Fruit fly (Drosophila melanogaster) whole organism, embryonic: ENCODE results near the gene GC.

ENCODE experiments used
- Asciz ChIP-seq: fragments of 200-800 bp; sonication (Bioruptor generic); optimal IDR thresholded peaks from 2 replicates; lab custom pipeline; 2017; ENCODE audit warnings: missing biosample characterization, mild to moderate bottlenecking, missing genetic modification characterization, missing genetic modification reagents
- Atf3 ChIP-seq: fragments of 200-800 bp; sonication (Bioruptor generic); optimal IDR thresholded peaks from 3 replicates; lab custom pipeline; 2016; ENCODE audit warnings: missing biosample characterization, missing genetic modification characterization
- Bteb2 ChIP-seq: fragments of 200-800 bp; sonication (Bioruptor generic); optimal IDR thresholded peaks from 2 replicates; lab custom pipeline; 2016; ENCODE audit warnings: missing biosample characterization, missing genetic modification characterization
- CG10209 ChIP-seq: fragments of 200-800 bp; sonication (Bioruptor generic); optimal IDR thresholded peaks from 3 replicates; lab custom pipeline; 2017; ENCODE audit warnings: missing biosample characterization, mild to moderate bottlenecking, missing genetic modification characterization, missing genetic modification reagents
- CG10321 ChIP-seq: fragments of 200-800 bp; sonication (Bioruptor generic); IDR thresholded peaks from 2 replicates; pipeline ENCODE4 v1.3.6; 2022; ENCODE audit warnings: missing biosample characterization, missing genetic modification characterization
- CG11247 ChIP-seq: fragments of 200-800 bp; sonication (Bioruptor generic); IDR thresholded peaks from 2 replicates; pipeline ENCODE4 v1.3.6; 2022; ENCODE audit warnings: missing biosample characterization, missing genetic modification characterization
- CG12769 ChIP-seq: fragments of 200-800 bp; sonication (Bioruptor generic); optimal IDR thresholded peaks from 2 replicates; lab custom pipeline; 2019; ENCODE audit warnings: missing biosample characterization, mild to moderate bottlenecking, missing genetic modification characterization, moderate library complexity
- CG13894 ChIP-seq: fragments of 200-800 bp; sonication (Bioruptor generic); optimal IDR thresholded peaks from 3 replicates; lab custom pipeline; 2018; ENCODE audit warnings: missing biosample characterization, mild to moderate bottlenecking, missing genetic modification characterization, moderate library complexity
- CG15479 ChIP-seq: fragments of 200-800 bp; sonication (Bioruptor generic); optimal IDR thresholded peaks from 3 replicates; lab custom pipeline; 2019; ENCODE audit warnings: missing biosample characterization, mild to moderate bottlenecking, missing genetic modification characterization, moderate library complexity
- CG16863 ChIP-seq: fragments of 200-800 bp; sonication (Bioruptor generic); optimal IDR thresholded peaks from 3 replicates; lab custom pipeline; 2016; ENCODE audit warnings: missing biosample characterization, missing genetic modification characterization
- CG18764 ChIP-seq: fragments of 200-800 bp; sonication (Bioruptor generic); optimal IDR thresholded peaks from 3 replicates; lab custom pipeline; 2016; ENCODE audit warnings: missing biosample characterization, missing genetic modification characterization
- CG2889 ChIP-seq: fragments of 200-800 bp; sonication (Bioruptor generic); IDR thresholded peaks from 3 replicates; pipeline ENCODE4 v1.3.6; 2022; ENCODE audit warnings: missing biosample characterization, missing genetic modification characterization
- CG3163 ChIP-seq: fragments of 200-800 bp; sonication (Bioruptor generic); optimal IDR thresholded peaks from 3 replicates; lab custom pipeline; 2016; ENCODE audit warnings: missing biosample characterization, missing genetic modification characterization
- CG32772 ChIP-seq: fragments of 200-800 bp; sonication (Bioruptor generic); IDR thresholded peaks from 2 replicates; pipeline ENCODE4 v1.3.6; 2022; ENCODE audit warnings: missing biosample characterization, missing genetic modification characterization
- CG33557 ChIP-seq: fragments of 200-800 bp; sonication (Bioruptor generic); optimal IDR thresholded peaks from 2 replicates; lab custom pipeline; 2019; ENCODE audit warnings: missing biosample characterization, mild to moderate bottlenecking, missing genetic modification characterization, moderate library complexity
- CG4730 ChIP-seq: fragments of 200-800 bp; sonication (Bioruptor generic); IDR thresholded peaks from 2 replicates; pipeline ENCODE4 v1.3.6; 2022; ENCODE audit warnings: missing biosample characterization, missing genetic modification characterization
- CG6254 ChIP-seq: fragments of 200-800 bp; sonication (Bioruptor generic); optimal IDR thresholded peaks from 3 replicates; lab custom pipeline; 2017; ENCODE audit warnings: mild to moderate bottlenecking, missing biosample characterization, missing genetic modification reagents, missing genetic modification characterization
- CG7271 ChIP-seq: fragments of 200-800 bp; sonication (Bioruptor generic); optimal IDR thresholded peaks from 2 replicates; lab custom pipeline; 2018; ENCODE audit warnings: missing biosample characterization, mild to moderate bottlenecking, missing genetic modification characterization, moderate library complexity
- CG7963 ChIP-seq: fragments of 200-800 bp; sonication (Bioruptor generic); IDR thresholded peaks from 3 replicates; pipeline ENCODE4 v1.3.6; 2022; ENCODE audit warnings: missing biosample characterization, missing genetic modification characterization; ENCODE audit not compliant: partially characterized antibody
- CG8281 ChIP-seq: fragments of 200-800 bp; sonication (Bioruptor generic); optimal IDR thresholded peaks from 2 replicates; lab custom pipeline; 2018; ENCODE audit warnings: missing biosample characterization, mild to moderate bottlenecking, missing genetic modification characterization, moderate library complexity
- CG8290 ChIP-seq, 3 experiments: fragments of 200-800 bp; sonication (Bioruptor generic); optimal IDR thresholded peaks; 2 replicates each; lab custom pipeline; 2016 to 2019; ENCODE audit warnings: missing biosample characterization in 3 of 3, missing genetic modification characterization in 3 of 3, mild to moderate bottlenecking in 2 of 3, moderate library complexity in 1 of 3
- CG9932 ChIP-seq: fragments of 200-800 bp; sonication (Bioruptor generic); IDR thresholded peaks from 2 replicates; pipeline ENCODE4 v1.3.6; 2022; ENCODE audit warnings: missing biosample characterization, missing genetic modification characterization
- D19B ChIP-seq: fragments of 200-800 bp; sonication (Bioruptor generic); optimal IDR thresholded peaks from 2 replicates; lab custom pipeline; 2017; ENCODE audit warnings: missing biosample characterization, mild to moderate bottlenecking, missing genetic modification characterization
- Dbx ChIP-seq: fragments of 200-800 bp; sonication (Bioruptor generic); IDR thresholded peaks from 3 replicates; pipeline ENCODE4 v1.3.6; 2022; ENCODE audit warnings: missing biosample characterization, missing genetic modification characterization
- Dll ChIP-seq: fragments of 200-800 bp; sonication (Bioruptor generic); IDR thresholded peaks from 4 replicates; pipeline ENCODE4 v1.3.6; 2022; ENCODE audit warnings: missing biosample characterization, missing genetic modification characterization; ENCODE audit not compliant: partially characterized antibody
- Lhr ChIP-seq: fragments of 200-800 bp; sonication (Bioruptor generic); optimal IDR thresholded peaks from 3 replicates; lab custom pipeline; 2017; ENCODE audit warnings: mild to moderate bottlenecking, missing biosample characterization, missing genetic modification reagents, missing genetic modification characterization
- Mad ChIP-seq: fragments of 200-800 bp; sonication (Bioruptor generic); optimal IDR thresholded peaks from 2 replicates; lab custom pipeline; 2016; ENCODE audit warnings: missing biosample characterization, missing genetic modification characterization
- NC2β ChIP-seq: fragments of 200-800 bp; sonication (Bioruptor generic); optimal IDR thresholded peaks from 2 replicates; lab custom pipeline; 2016; ENCODE audit warnings: missing biosample characterization, missing genetic modification characterization
- btn ChIP-seq: fragments of 200-800 bp; sonication (Bioruptor generic); optimal IDR thresholded peaks from 2 replicates; lab custom pipeline; 2016; ENCODE audit warnings: missing biosample characterization, missing genetic modification characterization
- fd102C ChIP-seq: fragments of 200-800 bp; sonication (Bioruptor generic); optimal IDR thresholded peaks from 2 replicates; lab custom pipeline; 2018; ENCODE audit warnings: missing biosample characterization, mild to moderate bottlenecking, missing genetic modification characterization, moderate library complexity
- gfzf ChIP-seq: fragments of 200-800 bp; sonication (Bioruptor generic); optimal IDR thresholded peaks from 2 replicates; lab custom pipeline; 2016; ENCODE audit warnings: missing biosample characterization, mild to moderate bottlenecking, missing genetic modification characterization, moderate library complexity
- grau ChIP-seq: fragments of 200-800 bp; optimal IDR thresholded peaks from 3 replicates; lab custom pipeline; 2019; ENCODE audit warnings: missing biosample characterization, mild to moderate bottlenecking, missing genetic modification characterization, moderate library complexity
- gsb-n ChIP-seq: fragments of 200-800 bp; sonication (Bioruptor generic); optimal IDR thresholded peaks from 3 replicates; lab custom pipeline; 2018; ENCODE audit warnings: missing biosample characterization, mild to moderate bottlenecking, missing genetic modification characterization
- jumu ChIP-seq: fragments of 200-800 bp; sonication (Bioruptor generic); optimal IDR thresholded peaks from 3 replicates; lab custom pipeline; 2016; ENCODE audit warnings: missing biosample characterization, missing genetic modification characterization
- kah ChIP-seq: fragments of 200-800 bp; sonication (Bioruptor generic); optimal IDR thresholded peaks from 2 replicates; lab custom pipeline; 2018; ENCODE audit warnings: missing biosample characterization, mild to moderate bottlenecking, missing genetic modification characterization
- klu ChIP-seq: fragments of 200-800 bp; sonication (Bioruptor generic); IDR thresholded peaks from 2 replicates; pipeline ENCODE4 v1.3.6; 2022; ENCODE audit warnings: missing biosample characterization, missing genetic modification characterization
- lola ChIP-seq, 3 experiments: fragments of >200 bp in 2 of 3; fragments of 200-800 bp in 1 of 3; sonication (Bioruptor generic) in 1 of 3; optimal IDR thresholded peaks; 2 replicates each; lab custom pipeline; 2017 to 2019; ENCODE audit warnings: missing biosample characterization in 3 of 3, missing genetic modification characterization in 3 of 3, mild to moderate bottlenecking in 1 of 3, moderate library complexity in 1 of 3
- nom ChIP-seq: fragments of 200-800 bp; sonication (Bioruptor generic); optimal IDR thresholded peaks from 2 replicates; lab custom pipeline; 2017; ENCODE audit warnings: missing biosample characterization, missing genetic modification characterization, mild to moderate bottlenecking, moderate library complexity, missing genetic modification reagents
- otp ChIP-seq: fragments of 200-800 bp; sonication (Bioruptor generic); IDR thresholded peaks from 3 replicates; pipeline ENCODE4, ENCODE4 v1.3.6; 2022; ENCODE audit warnings: missing biosample characterization, missing genetic modification characterization
- row ChIP-seq: fragments of 200-800 bp; sonication (Bioruptor generic); IDR thresholded peaks from 3 replicates; pipeline ENCODE4 v1.3.6; 2022; ENCODE audit warnings: missing biosample characterization, missing genetic modification characterization
- sc ChIP-seq, 3 experiments: fragments of >200 bp in 2 of 3; fragments of 200-800 bp in 1 of 3; sonication (Bioruptor generic) in 1 of 3; optimal IDR thresholded peaks; 2 replicates in 2 of 3; 3 replicates in 1 of 3; lab custom pipeline; 2017; ENCODE audit warnings: mild to moderate bottlenecking in 1 of 3, missing biosample characterization in 1 of 3, missing genetic modification characterization in 1 of 3, missing genetic modification reagents in 1 of 3
- slbo ChIP-seq: fragments of 200-800 bp; sonication (Bioruptor generic); IDR thresholded peaks from 2 replicates; pipeline ENCODE4 v1.3.6; 2022; ENCODE audit warnings: missing biosample characterization, missing genetic modification characterization
- sug ChIP-seq: fragments of 200-800 bp; optimal IDR thresholded peaks from 2 replicates; lab custom pipeline; 2019; ENCODE audit warnings: missing biosample characterization, mild to moderate bottlenecking, missing genetic modification characterization, moderate library complexity
- tap ChIP-seq: fragments of 200-800 bp; optimal IDR thresholded peaks from 3 replicates; lab custom pipeline; 2019; ENCODE audit warnings: missing biosample characterization, mild to moderate bottlenecking, missing genetic modification characterization, moderate library complexity
- tin ChIP-seq: fragments of 200-800 bp; sonication (Bioruptor generic); optimal IDR thresholded peaks from 3 replicates; lab custom pipeline; 2016; ENCODE audit warnings: missing biosample characterization, missing genetic modification characterization
- ttk ChIP-seq: fragments of 200-800 bp; sonication (Bioruptor generic); IDR thresholded peaks from 2 replicates; pipeline ENCODE4 v2.1.2; 2022; ENCODE audit warnings: missing biosample characterization, missing genetic modification characterization
- yki ChIP-seq: fragments of >200 bp; optimal IDR thresholded peaks from 3 replicates; lab custom pipeline; 2018
- zen2 ChIP-seq: fragments of 200-800 bp; sonication (Bioruptor generic); IDR thresholded peaks from 3 replicates; pipeline ENCODE4 v1.3.6; 2022; ENCODE audit warnings: missing biosample characterization, missing genetic modification characterization; ENCODE audit not compliant: partially characterized antibody

The GC gene

DNA sequence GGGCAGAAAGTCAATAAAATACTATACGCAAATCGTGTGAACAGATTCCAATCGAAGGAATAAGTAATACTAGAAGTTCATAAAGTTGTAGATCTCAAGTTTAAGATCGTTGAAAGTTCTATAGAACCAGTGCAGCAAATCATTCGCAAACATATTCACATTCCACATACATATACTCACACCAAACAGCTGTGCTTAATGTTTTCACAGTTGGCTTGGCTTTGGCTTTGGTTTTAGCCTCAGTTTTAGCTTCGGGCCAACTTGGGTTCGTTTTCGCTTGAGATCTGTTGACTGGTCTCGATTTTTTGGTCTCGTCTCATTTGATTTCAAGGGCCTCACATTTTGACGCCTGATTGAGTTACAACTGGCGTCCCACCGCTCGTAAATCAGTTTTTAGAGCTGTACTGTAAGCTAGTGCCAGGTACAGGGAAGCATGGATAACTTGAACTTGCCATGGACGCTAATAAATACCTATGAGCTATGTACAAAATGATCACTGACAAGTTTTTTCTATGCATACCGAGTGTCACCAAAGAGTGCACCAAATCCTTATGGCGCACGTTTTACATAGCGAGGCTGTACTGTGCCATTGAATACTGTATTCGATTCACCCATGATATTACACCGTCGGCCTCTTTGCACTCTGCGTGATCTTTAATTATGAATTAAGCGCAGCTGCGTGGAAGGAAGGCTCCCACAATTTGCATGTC is 41.8 kb downstream of the GC start (continued):
- TF ChIP-seq sug (tag; lab: Kevin White, UChicago) (peak; percentile 62), btn (peak; percentile 53), CG6254 (GFP tag; lab: Kevin White, UChicago) (peak; percentile 12), D19B (GFP tag; lab: Kevin White, UChicago) (peak; percentile 62), nom (GFP tag; lab: Kevin White, UChicago) (peak; percentile 76), gfzf (GFP tag; lab: Kevin White, UChicago) (no peak), CG10209 (GFP tag; lab: Kevin White, UChicago) (peak; percentile 70), otp (peak; percentile 89), CG4730 (peak; percentile 83), CG8281 (peak; percentile 59), NC2β (GFP tag; lab: Kevin White, UChicago) (peak; percentile 45), CG7271 (tag; lab: Kevin White, UChicago) (no peak), CG10321 (GFP tag; lab: Robert Waterston, UW) (peak; percentile 64), klu (peak; percentile 58), tin (GFP tag; lab: Kevin White, UChicago) (peak; percentile 90), CG16863 (GFP tag; lab: Kevin White, UChicago) (peak; percentile 73), CG11247 (GFP tag; lab: Robert Waterston, UW) (peak; percentile 84), ttk (GFP tag; lab: Robert Waterston, UW) (peak; percentile 82), lola (GFP tag; optimal IDR thresholded peaks at IDR 0.05; lab: Kevin White, UChicago) (peak in 1 of 3 experiments; percentile 9), Atf3 (GFP tag; lab: Kevin White, UChicago) (peak; percentile 52), gsb-n (peak; percentile 23), jumu (GFP tag; lab: Kevin White, UChicago) (peak; percentile 65), CG9932 (peak; percentile 90), Asciz (GFP tag; lab: Kevin White, UChicago) (peak; percentile 44), kah (GFP tag; lab: Kevin White, UChicago) (peak; percentile 64), Lhr (GFP tag; lab: Kevin White, UChicago) (no peak), sc (optimal IDR thresholded peaks at IDR 0.05; lab: Kevin White, UChicago) (no peak), sc (GFP tag; optimal IDR thresholded peaks at IDR 0.05; lab: Kevin White, UChicago) (no peak), Bteb2 (GFP tag; lab: Kevin White, UChicago) (peak; percentile 64), CG2889 (peak; percentile 87), zen2 (no peak), CG3163 (GFP tag; lab: Kevin White, UChicago) (peak; percentile 51), CG12769 (peak; percentile 94), slbo (GFP tag; lab: Robert Waterston, UW) (peak; percentile 95), tap (tag; lab: Kevin White, UChicago) (peak; percentile 78), Mad (peak; percentile 60), CG32772 (GFP tag; lab: Robert Waterston, UW) (peak; percentile 86), fd102C (GFP tag; lab: Kevin White, UChicago) (no peak), Dbx (GFP tag; lab: Robert Waterston, UW) (peak; percentile 82), CG13894 (peak; percentile 57), row (GFP tag; lab: Robert Waterston, UW) (peak; percentile 90), CG15479 (GFP tag; lab: Kevin White, UChicago) (no peak), Dll (GFP tag; lab: Robert Waterston, UW) (no peak), CG33557 (GFP tag; lab: Kevin White, UChicago) (peak; percentile 9), yki (lab: Kevin White, UChicago) (no peak), CG8290 (GFP tag; optimal IDR thresholded peaks at IDR 0.05; lab: Kevin White, UChicago) (peak; percentile 69), CG8290 (tag; optimal IDR thresholded peaks at IDR 0.05; lab: Kevin White, UChicago) (peak in 1 of 2 experiments; percentile 97), CG18764 (GFP tag; lab: Kevin White, UChicago) (peak; percentile 77), grau (tag; lab: Kevin White, UChicago) (peak; percentile 94), CG7963 (GFP tag; lab: Robert Waterston, UW) (no peak)
